Fruit fly (Drosophila melanogaster) whole organism, prepupa: Measurements from ENCODE around the gene Ctps.

Experiments
- Blimp-1 ChIP-seq: fragments of 200-800 bp; sonication (Bioruptor generic); optimal IDR thresholded peaks from 3 replicates; lab custom pipeline; 2017; ENCODE audit warnings: missing biosample characterization, missing genetic modification characterization, mild to moderate bottlenecking, moderate library complexity, missing genetic modification reagents
- CG11294 ChIP-seq: fragments of 200-800 bp; sonication (Bioruptor generic); IDR thresholded peaks from 2 replicates; pipeline ENCODE4 v1.3.6; 2022; ENCODE audit warnings: missing biosample characterization, missing genetic modification characterization
- Ets21C ChIP-seq: fragments of 200-800 bp; sonication (Bioruptor generic); optimal IDR thresholded peaks from 3 replicates; lab custom pipeline; 2016; ENCODE audit warnings: missing biosample characterization, missing genetic modification characterization
- Gug ChIP-seq: fragments of 200-800 bp; sonication (Bioruptor generic); IDR thresholded peaks from 2 replicates; pipeline ENCODE4 v1.3.6; 2022; ENCODE audit warnings: missing biosample characterization, missing genetic modification characterization
- ss ChIP-seq, 2 experiments: fragments of 200-800 bp; sonication (Bioruptor generic); optimal IDR thresholded peaks; 2 replicates in 1 of 2; 3 replicates in 1 of 2; lab custom pipeline; 2017 to 2018; ENCODE audit warnings: mild to moderate bottlenecking in 2 of 2, missing biosample characterization in 2 of 2, missing genetic modification characterization in 2 of 2, moderate library complexity in 1 of 2
- svp ChIP-seq: fragments of 200-800 bp; sonication (Bioruptor generic); peaks from one replicate; lab custom pipeline; 2016; ENCODE audit warnings: missing biosample characterization, missing genetic modification characterization

DNA sequence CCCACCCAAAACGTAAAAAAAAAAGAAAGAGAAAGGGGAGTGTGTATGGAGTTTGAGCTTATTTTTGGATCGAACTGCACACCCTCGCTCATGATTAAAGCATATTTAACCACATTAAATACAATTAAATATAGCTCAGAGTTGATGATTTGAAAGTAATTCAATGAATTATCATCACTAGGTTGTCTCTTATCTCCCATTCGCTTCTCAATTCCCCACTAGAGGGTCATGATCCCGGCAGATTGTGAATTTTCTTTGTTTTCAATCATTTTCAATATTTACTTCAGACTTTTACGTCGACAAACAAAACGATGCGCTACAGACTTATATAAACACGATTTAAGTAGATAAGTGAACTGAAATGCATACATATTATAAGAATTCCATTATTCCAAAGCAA lies 21.3 kb upstream of the Ctps start:
- no peak for TF ChIP-seq CG11294
- peak; percentile 96 for TF ChIP-seq svp
- TF ChIP-seq Ets21C: no peak
- no peak for TF ChIP-seq ss (GFP tag; optimal IDR thresholded peaks at IDR 0.05; lab: Kevin White, UChicago)
- no peak for TF ChIP-seq Blimp-1 (GFP tag; lab: Kevin White, UChicago)
- no peak for TF ChIP-seq Gug (GFP tag; lab: Robert Waterston, UW)
